Worm (Caenorhabditis elegans): Measurements from ENCODE around the gene pals-25.
A peak's percentile ranks its signal among the peaks of the same experiment; 100 is the strongest.

The pals-25 gene

ce11 chrIII:86316-86715, 48.0 kb upstream of the pals-25 start, which contains the start of gene attf-3 (continued):
- TF ChIP-seq nhr-48 (tag; optimal IDR thresholded peaks at IDR 0.05) (no peak), nhr-25 (tag; optimal IDR thresholded peaks at IDR 0.05; ENCODE audit: borderline replicate concordance, insufficient read depth) (no peak), Y75B8A.6 (GFP tag; IDR thresholded peaks at IDR 0.05) (no peak), lin-38 (GFP tag; IDR thresholded peaks at IDR 0.05) (peak; percentile 52), vab-7 (GFP tag; IDR thresholded peaks at IDR 0.05) (no peak), lin-15B (tag; optimal IDR thresholded peaks at IDR 0.05) (no peak), nhr-77 (tag; optimal IDR thresholded peaks at IDR 0.05) (peak; percentile 9), lin-39 (tag; optimal IDR thresholded peaks at IDR 0.05) (no peak), ceh-28 (tag; optimal IDR thresholded peaks at IDR 0.05) (no peak), mep-1 (tag; optimal IDR thresholded peaks at IDR 0.05) (peak; percentile 60), zip-2 (tag; optimal IDR thresholded peaks at IDR 0.05) (no peak), hlh-30 (tag; optimal IDR thresholded peaks at IDR 0.05; ENCODE audit: insufficient read depth) (peak; percentile 63), attf-4 (tag; optimal IDR thresholded peaks at IDR 0.05) (no peak), set-16 (GFP tag; IDR thresholded peaks at IDR 0.05) (no peak), ztf-11 (tag; optimal IDR thresholded peaks at IDR 0.05) (no peak), daf-8 (GFP tag; IDR thresholded peaks at IDR 0.05) (no peak), ama-1 (optimal IDR thresholded peaks at IDR 0.05) (no peak), hmg-1.1 (GFP tag; IDR thresholded peaks at IDR 0.05) (peak; percentile 30; the same call in 1 of the 2 replicates), R02D3.7 (tag; optimal IDR thresholded peaks at IDR 0.05) (no peak), nhr-42 (GFP tag; IDR thresholded peaks at IDR 0.05) (no peak), dmd-9 (GFP tag; IDR thresholded peaks at IDR 0.05) (no peak), php-3 (GFP tag; IDR thresholded peaks at IDR 0.05) (no peak), lim-7 (GFP tag; IDR thresholded peaks at IDR 0.05) (no peak), madf-9 (GFP tag; conservative IDR thresholded peaks at IDR 0.05) (no peak), unc-130 (GFP tag; optimal IDR thresholded peaks at IDR 0.05) (peak; percentile 81), T20F7.1 (GFP tag; optimal IDR thresholded peaks at IDR 0.05) (no peak), mdl-1 (tag; optimal IDR thresholded peaks at IDR 0.05) (no peak), Y48G9A.11 (GFP tag; IDR thresholded peaks at IDR 0.05) (peak; percentile 96), Y105C5A.15 (GFP tag; IDR thresholded peaks at IDR 0.05) (no peak), zip-11 (GFP tag; IDR thresholded peaks at IDR 0.05) (no peak), nhr-6 (tag; optimal IDR thresholded peaks at IDR 0.05) (peak; percentile 40), mes-2 (tag; optimal IDR thresholded peaks at IDR 0.05; ENCODE audit: poor library complexity, severe bottlenecking) (peak; percentile 74), nhr-10 (tag; optimal IDR thresholded peaks at IDR 0.05) (no peak), rbr-2 (tag; optimal IDR thresholded peaks at IDR 0.05) (peak; percentile 39), tag-97 (GFP tag; IDR thresholded peaks at IDR 0.05) (no peak), aha-1 (tag) (no peak), mxl-2 (GFP tag; conservative IDR thresholded peaks at IDR 0.05) (no peak), lin-1 (GFP tag; IDR thresholded peaks at IDR 0.05) (no peak), daf-12 (tag; optimal IDR thresholded peaks at IDR 0.05) (no peak), nhr-237 (tag; optimal IDR thresholded peaks at IDR 0.05) (no peak), dmd-8 (GFP tag; IDR thresholded peaks at IDR 0.05) (no peak), aly-2 (tag; optimal IDR thresholded peaks at IDR 0.05) (no peak), spr-1 (tag; optimal IDR thresholded peaks at IDR 0.05) (no peak), madf-5 (GFP tag; IDR thresholded peaks at IDR 0.05) (no peak), hlh-11 (tag; optimal IDR thresholded peaks at IDR 0.05) (peak; percentile 32), sdz-12 (GFP tag; optimal IDR thresholded peaks at IDR 0.05) (no peak), ceh-44 (GFP tag; IDR thresholded peaks at IDR 0.05) (no peak), F10B5.3 (tag; optimal IDR thresholded peaks at IDR 0.05) (no peak), D1046.2 (GFP tag; IDR thresholded peaks at IDR 0.05) (no peak), ceh-20 (GFP tag; IDR thresholded peaks at IDR 0.05) (no peak), ceh-62 (tag; optimal IDR thresholded peaks at IDR 0.05) (no peak), ceh-32 (tag; optimal IDR thresholded peaks at IDR 0.05; ENCODE audit: poor library complexity) (no peak), cey-2 (tag; optimal IDR thresholded peaks at IDR 0.05; ENCODE audit: borderline replicate concordance, insufficient read depth) (no peak)
